Worm (Caenorhabditis elegans): ENCODE measurements around the gene F55A11.6.
A peak's percentile ranks its signal among the peaks of the same experiment; 100 is the strongest.

Gene F55A11.6

ce11 chrV:11796343-11796742 lies 19.7 kb downstream of the F55A11.6 start (continued):
- TF ChIP-seq ceh-44 (GFP tag; IDR thresholded peaks at IDR 0.05) (no peak), unc-130 (GFP tag; optimal IDR thresholded peaks at IDR 0.05) (no peak), duxl-1 (tag; optimal IDR thresholded peaks at IDR 0.05; ENCODE audit: poor library complexity) (no peak), lin-29 (GFP tag; IDR thresholded peaks at IDR 0.05) (no peak), nhr-237 (tag; optimal IDR thresholded peaks at IDR 0.05) (no peak), rbr-2 (tag; optimal IDR thresholded peaks at IDR 0.05) (no peak), hlh-30 (tag; optimal IDR thresholded peaks at IDR 0.05; ENCODE audit: insufficient read depth) (peak; percentile 17), nhr-41 (GFP tag; IDR thresholded peaks at IDR 0.05) (no peak), fkh-10 (GFP tag; optimal IDR thresholded peaks at IDR 0.05) (no peak), hif-1 (tag; optimal IDR thresholded peaks at IDR 0.05) (no peak), sdz-12 (GFP tag; optimal IDR thresholded peaks at IDR 0.05) (no peak), ceh-20 (GFP tag; IDR thresholded peaks at IDR 0.05) (no peak), madf-9 (GFP tag; conservative IDR thresholded peaks at IDR 0.05) (no peak), nhr-25 (tag; optimal IDR thresholded peaks at IDR 0.05; ENCODE audit: borderline replicate concordance, insufficient read depth) (no peak), ctbp-1 (GFP tag; IDR thresholded peaks at IDR 0.05) (no peak), daf-16 (GFP tag; optimal IDR thresholded peaks at IDR 0.05) (no peak), daf-16 (tag; optimal IDR thresholded peaks at IDR 0.05) (no peak), dve-1 (tag; optimal IDR thresholded peaks at IDR 0.05; ENCODE audit: insufficient read depth) (no peak), ceh-82 (tag; optimal IDR thresholded peaks at IDR 0.05) (no peak), tra-1 (GFP tag; IDR thresholded peaks at IDR 0.05) (0 out of 2 replicates have a peak, but pooled peaks have one; percentile 14), ceh-62 (tag; optimal IDR thresholded peaks at IDR 0.05) (no peak), nhr-48 (tag; optimal IDR thresholded peaks at IDR 0.05) (no peak), mdl-1 (tag; optimal IDR thresholded peaks at IDR 0.05) (peak in 1 of 2 experiments; percentile 30), lsy-2 (tag; optimal IDR thresholded peaks at IDR 0.05) (peak in 1 of 2 experiments; percentile 6), lin-39 (tag; optimal IDR thresholded peaks at IDR 0.05) (no peak), egl-27 (tag; optimal IDR thresholded peaks at IDR 0.05) (no peak), lin-38 (GFP tag; IDR thresholded peaks at IDR 0.05) (no peak), nhr-77 (tag; optimal IDR thresholded peaks at IDR 0.05) (no peak), dmd-6 (GFP tag; IDR thresholded peaks at IDR 0.05) (no peak), zfp-3 (GFP tag; conservative IDR thresholded peaks at IDR 0.05) (no peak)

ce11 chrV:11797272-11797855 lies 20.7 kb downstream of the F55A11.6 start:
- TF ChIP-seq ceh-62 (tag; optimal IDR thresholded peaks at IDR 0.05) (no peak), ztf-7 (tag; optimal IDR thresholded peaks at IDR 0.05) (no peak), daf-12 (tag; optimal IDR thresholded peaks at IDR 0.05) (no peak), lin-29 (GFP tag; IDR thresholded peaks at IDR 0.05) (no peak), ceh-44 (GFP tag; IDR thresholded peaks at IDR 0.05) (no peak), nhr-25 (tag; optimal IDR thresholded peaks at IDR 0.05; ENCODE audit: borderline replicate concordance, insufficient read depth) (no peak), ceh-28 (tag; optimal IDR thresholded peaks at IDR 0.05) (no peak), aly-2 (tag; optimal IDR thresholded peaks at IDR 0.05) (no peak), mxl-3 (GFP tag; optimal IDR thresholded peaks at IDR 0.05) (peak; percentile 70), hlh-30 (tag; optimal IDR thresholded peaks at IDR 0.05; ENCODE audit: insufficient read depth) (peak; percentile 25), hlh-11 (tag; optimal IDR thresholded peaks at IDR 0.05) (peak; percentile 12), hmg-1.1 (GFP tag; IDR thresholded peaks at IDR 0.05) (no peak), F26F4.8 (GFP tag; conservative IDR thresholded peaks at IDR 0.05) (no peak), zip-11 (GFP tag; IDR thresholded peaks at IDR 0.05) (no peak), egl-27 (tag; optimal IDR thresholded peaks at IDR 0.05) (no peak), fos-1 (tag; optimal IDR thresholded peaks at IDR 0.05) (no peak), zip-2 (tag; optimal IDR thresholded peaks at IDR 0.05) (no peak), saeg-2 (GFP tag; IDR thresholded peaks at IDR 0.05) (no peak), R02D3.7 (tag; optimal IDR thresholded peaks at IDR 0.05) (no peak), nhr-41 (GFP tag; IDR thresholded peaks at IDR 0.05) (no peak), mes-2 (tag; optimal IDR thresholded peaks at IDR 0.05; ENCODE audit: poor library complexity, severe bottlenecking) (no peak), lin-38 (GFP tag; IDR thresholded peaks at IDR 0.05) (no peak), nhr-6 (tag; optimal IDR thresholded peaks at IDR 0.05) (no peak), mdt-29 (GFP tag; IDR thresholded peaks at IDR 0.05) (no peak)

Data from whole organism, L4 larva.